Fruit fly (Drosophila melanogaster): ENCODE data around the gene ZnT77C.

- TF ChIP-seq Pif1A (GFP tag; optimal IDR thresholded peaks at IDR 0.05): no peak
- TF ChIP-seq EcR (GFP tag; optimal IDR thresholded peaks at IDR 0.05): peak; percentile 98
- TF ChIP-seq CG17806 (tag; optimal IDR thresholded peaks at IDR 0.05): no peak
- no peak for TF ChIP-seq CG13204 (GFP tag; optimal IDR thresholded peaks at IDR 0.05)
- no peak for TF ChIP-seq CG9948 (tag; optimal IDR thresholded peaks at IDR 0.05)
- no peak for TF ChIP-seq CG8301 (tag; optimal IDR thresholded peaks at IDR 0.05)
- TF ChIP-seq CG15710 (tag; optimal IDR thresholded peaks at IDR 0.05): no peak
- no peak for TF ChIP-seq fd96Ca (GFP tag; IDR thresholded peaks at IDR 0.05)
- no peak for TF ChIP-seq rn (GFP tag; IDR thresholded peaks at IDR 0.05)
Observed at dm6 chr3L:20517179-20517834, 22.6 kb upstream of the ZnT77C start.
